Fruit fly (Drosophila melanogaster) whole organism, embryonic: ENCODE measurements around the gene lqf.

Experiments
- Antp ChIP-seq: fragments of 200-800 bp; sonication (Bioruptor generic); optimal IDR thresholded peaks from 3 replicates; lab custom pipeline; 2016; ENCODE audit warnings: missing biosample characterization, missing genetic modification characterization
- Atf3 ChIP-seq: fragments of 200-800 bp; sonication (Bioruptor generic); optimal IDR thresholded peaks from 3 replicates; lab custom pipeline; 2016; ENCODE audit warnings: missing biosample characterization, missing genetic modification characterization
- Atf6 ChIP-seq: fragments of 200-800 bp; sonication (Bioruptor generic); IDR thresholded peaks from 2 replicates; pipeline ENCODE4 v1.3.6; 2022; ENCODE audit warnings: missing biosample characterization, missing genetic modification characterization
- Bgb ChIP-seq: fragments of 200-800 bp; sonication (Bioruptor generic); IDR thresholded peaks from 2 replicates; pipeline ENCODE4 v1.3.6; 2022; ENCODE audit warnings: missing biosample characterization, missing genetic modification characterization; ENCODE audit not compliant: partially characterized antibody
- C15 ChIP-seq: fragments of 200-800 bp; sonication (Bioruptor generic); IDR thresholded peaks from 3 replicates; pipeline ENCODE4 v1.3.6; 2022; ENCODE audit warnings: missing biosample characterization, missing genetic modification characterization
- CG10147 ChIP-seq: fragments of 200-800 bp; sonication (Bioruptor generic); optimal IDR thresholded peaks from 2 replicates; lab custom pipeline; 2019; ENCODE audit warnings: missing biosample characterization, mild to moderate bottlenecking, missing genetic modification characterization, moderate library complexity
- CG10209 ChIP-seq: fragments of 200-800 bp; sonication (Bioruptor generic); optimal IDR thresholded peaks from 3 replicates; lab custom pipeline; 2017; ENCODE audit warnings: missing biosample characterization, mild to moderate bottlenecking, missing genetic modification characterization, missing genetic modification reagents
- CG10543 ChIP-seq: fragments of 200-800 bp; sonication (Bioruptor generic); optimal IDR thresholded peaks from 3 replicates; lab custom pipeline; 2017; ENCODE audit warnings: missing biosample characterization, mild to moderate bottlenecking, missing genetic modification characterization, moderate library complexity
- CG12769 ChIP-seq: fragments of 200-800 bp; sonication (Bioruptor generic); optimal IDR thresholded peaks from 2 replicates; lab custom pipeline; 2019; ENCODE audit warnings: missing biosample characterization, mild to moderate bottlenecking, missing genetic modification characterization, moderate library complexity
- CG15514 ChIP-seq: fragments of 200-800 bp; sonication (Bioruptor generic); optimal IDR thresholded peaks from 3 replicates; lab custom pipeline; 2017; ENCODE audit warnings: missing biosample characterization, missing genetic modification characterization, mild to moderate bottlenecking, moderate library complexity, missing genetic modification reagents
- CG18599 ChIP-seq: fragments of 200-800 bp; sonication (Bioruptor generic); optimal IDR thresholded peaks from 3 replicates; lab custom pipeline; 2017; ENCODE audit warnings: missing biosample characterization, missing genetic modification characterization, mild to moderate bottlenecking, moderate library complexity, missing genetic modification reagents
- CG2116 ChIP-seq: fragments of 200-800 bp; sonication (Bioruptor generic); optimal IDR thresholded peaks from 3 replicates; lab custom pipeline; 2018; ENCODE audit warnings: missing biosample characterization, mild to moderate bottlenecking, missing genetic modification characterization
- CG2889 ChIP-seq: fragments of 200-800 bp; sonication (Bioruptor generic); IDR thresholded peaks from 3 replicates; pipeline ENCODE4 v1.3.6; 2022; ENCODE audit warnings: missing biosample characterization, missing genetic modification characterization
- CG32532 ChIP-seq: fragments of 200-800 bp; sonication (Bioruptor generic); IDR thresholded peaks from 2 replicates; pipeline ENCODE4 v1.3.6; 2022; ENCODE audit warnings: missing biosample characterization, missing genetic modification characterization
- CG34376 ChIP-seq: fragments of 200-800 bp; sonication (Bioruptor generic); optimal IDR thresholded peaks from 2 replicates; lab custom pipeline; 2018; ENCODE audit warnings: missing biosample characterization, mild to moderate bottlenecking, missing genetic modification characterization
- CG4707 ChIP-seq: fragments of 200-800 bp; sonication (Bioruptor generic); optimal IDR thresholded peaks from 2 replicates; lab custom pipeline; 2018; ENCODE audit warnings: missing biosample characterization, mild to moderate bottlenecking, missing genetic modification characterization, moderate library complexity
- CG7839 ChIP-seq: fragments of 200-800 bp; sonication (Bioruptor generic); optimal IDR thresholded peaks from 3 replicates; lab custom pipeline; 2018; ENCODE audit warnings: missing biosample characterization, mild to moderate bottlenecking, missing genetic modification characterization, moderate library complexity
- CG8478 ChIP-seq: fragments of >200 bp; optimal IDR thresholded peaks from 2 replicates; lab custom pipeline; 2018
- CHES-1-like ChIP-seq: fragments of 200-800 bp; sonication (Bioruptor generic); optimal IDR thresholded peaks from 2 replicates; lab custom pipeline; 2016; ENCODE audit warnings: missing biosample characterization, missing genetic modification characterization
- E2f1 ChIP-seq: fragments of 200-800 bp; sonication (Bioruptor generic); IDR thresholded peaks from 2 replicates; pipeline ENCODE4 v1.3.6; 2022; ENCODE audit warnings: missing biosample characterization, missing genetic modification characterization
- GATAe ChIP-seq: fragments of 200-800 bp; sonication (Bioruptor generic); conservative IDR thresholded peaks from 2 replicates; pipeline ENCODE4 v1.3.6; 2022; ENCODE audit warnings: missing biosample characterization, missing genetic modification characterization
- Gug ChIP-seq: fragments of 200-800 bp; sonication (Bioruptor generic); IDR thresholded peaks from 4 replicates; pipeline ENCODE4 v1.3.6; 2022; ENCODE audit warnings: missing biosample characterization, missing genetic modification characterization
- H15 ChIP-seq: fragments of 200-800 bp; sonication (Bioruptor generic); IDR thresholded peaks from 3 replicates; pipeline ENCODE4 v1.3.6; 2022; ENCODE audit warnings: missing biosample characterization, missing genetic modification characterization
- MESR4 ChIP-seq: fragments of 200-800 bp; sonication (Bioruptor generic); optimal IDR thresholded peaks from 2 replicates; lab custom pipeline; 2018; ENCODE audit warnings: missing biosample characterization, mild to moderate bottlenecking, missing genetic modification characterization, moderate library complexity
- NK7.1 ChIP-seq: fragments of 200-800 bp; sonication (Bioruptor generic); optimal IDR thresholded peaks from 3 replicates; lab custom pipeline; 2016; ENCODE audit warnings: missing biosample characterization, missing genetic modification characterization
- Pdp1 ChIP-seq, 2 experiments: fragments of 200-800 bp; sonication (Bioruptor generic); optimal IDR thresholded peaks; 3 replicates each; lab custom pipeline; 2016; ENCODE audit warnings: missing biosample characterization in 2 of 2, missing genetic modification characterization in 2 of 2, mild to moderate bottlenecking in 1 of 2, moderate library complexity in 1 of 2
- Rfx ChIP-seq: fragments of 200-800 bp; sonication (Bioruptor generic); IDR thresholded peaks from 2 replicates; pipeline ENCODE4 v1.3.6; 2022; ENCODE audit warnings: missing biosample characterization, missing genetic modification characterization
- Stat92E ChIP-seq, 3 experiments: fragments of >200 bp in 2 of 3; fragments of 200-800 bp in 1 of 3; sonication (Bioruptor generic) in 1 of 3; optimal IDR thresholded peaks; 2 replicates each; lab custom pipeline; 2017 to 2019; ENCODE audit warnings: missing biosample characterization in 3 of 3, missing genetic modification characterization in 3 of 3, mild to moderate bottlenecking in 1 of 3, moderate library complexity in 1 of 3
- abd-A ChIP-seq: fragments of 200-800 bp; sonication (Bioruptor generic); optimal IDR thresholded peaks from 3 replicates; lab custom pipeline; 2019; ENCODE audit warnings: missing biosample characterization, mild to moderate bottlenecking, missing genetic modification characterization, moderate library complexity
- bcd ChIP-seq: fragments of 200-800 bp; sonication (Bioruptor generic); optimal IDR thresholded peaks from 2 replicates; lab custom pipeline; 2017; ENCODE audit warnings: missing biosample characterization, mild to moderate bottlenecking, missing genetic modification characterization
- bowl ChIP-seq: fragments of 200-800 bp; sonication (Bioruptor generic); IDR thresholded peaks from 2 replicates; pipeline ENCODE4 v1.3.6; 2022; ENCODE audit warnings: missing biosample characterization, missing genetic modification characterization
- cad ChIP-seq: fragments of >200 bp; optimal IDR thresholded peaks from 2 replicates; lab custom pipeline; 2017; ENCODE audit warnings: missing biosample characterization, missing genetic modification characterization
- dm ChIP-seq: fragments of 200-800 bp; sonication (Bioruptor generic); optimal IDR thresholded peaks from 3 replicates; lab custom pipeline; 2016; ENCODE audit warnings: missing biosample characterization, missing genetic modification characterization
- exex ChIP-seq: fragments of 200-800 bp; sonication (Bioruptor generic); optimal IDR thresholded peaks from 4 replicates; lab custom pipeline; 2018; ENCODE audit warnings: missing biosample characterization, mild to moderate bottlenecking, missing genetic modification characterization, moderate library complexity
- ftz-f1 ChIP-seq: fragments of 200-800 bp; sonication (Bioruptor generic); optimal IDR thresholded peaks from 2 replicates; lab custom pipeline; 2016; ENCODE audit warnings: missing biosample characterization, missing genetic modification characterization
- gcm ChIP-seq: fragments of 200-800 bp; sonication (Bioruptor generic); optimal IDR thresholded peaks from 2 replicates; lab custom pipeline; 2019; ENCODE audit warnings: missing biosample characterization, mild to moderate bottlenecking, missing genetic modification characterization, moderate library complexity
- ham ChIP-seq: fragments of 200-800 bp; sonication (Bioruptor generic); IDR thresholded peaks from 2 replicates; pipeline ENCODE4 v1.3.6; 2022; ENCODE audit warnings: missing biosample characterization, missing genetic modification characterization
- hkb ChIP-seq, 2 experiments: fragments of 200-800 bp in 1 of 2; fragments of >200 bp in 1 of 2; sonication (Bioruptor generic) in 1 of 2; IDR thresholded peaks in 1 of 2; optimal IDR thresholded peaks in 1 of 2; 2 replicates each; pipeline versions ENCODE4 v1.3.6 to Lab custom; 2017 to 2022; ENCODE audit warnings: missing biosample characterization in 1 of 2, missing genetic modification characterization in 1 of 2
- ind ChIP-seq: fragments of 200-800 bp; sonication (Bioruptor generic); optimal IDR thresholded peaks from 3 replicates; lab custom pipeline; 2016; ENCODE audit warnings: missing biosample characterization, missing genetic modification characterization
- ken ChIP-seq: fragments of 200-800 bp; sonication (Bioruptor generic); IDR thresholded peaks from 3 replicates; pipeline ENCODE4 v1.3.6; 2022; ENCODE audit warnings: missing biosample characterization, missing genetic modification characterization
- pho ChIP-seq: fragments of 200-800 bp; sonication (Bioruptor generic); optimal IDR thresholded peaks from 2 replicates; lab custom pipeline; 2016; ENCODE audit warnings: missing biosample characterization, missing genetic modification characterization
- rib ChIP-seq: fragments of 200-800 bp; sonication (Bioruptor generic); IDR thresholded peaks from 2 replicates; pipeline ENCODE4 v1.3.6; 2022; ENCODE audit warnings: missing biosample characterization, missing genetic modification characterization
- sc ChIP-seq, 3 experiments: fragments of >200 bp in 2 of 3; fragments of 200-800 bp in 1 of 3; sonication (Bioruptor generic) in 1 of 3; optimal IDR thresholded peaks; 2 replicates in 2 of 3; 3 replicates in 1 of 3; lab custom pipeline; 2017; ENCODE audit warnings: mild to moderate bottlenecking in 1 of 3, missing biosample characterization in 1 of 3, missing genetic modification characterization in 1 of 3, missing genetic modification reagents in 1 of 3
- toy ChIP-seq: fragments of 200-800 bp; sonication (Bioruptor generic); IDR thresholded peaks from 2 replicates; pipeline ENCODE4 v1.3.6; 2022; ENCODE audit warnings: missing biosample characterization, missing genetic modification characterization
- zen2 ChIP-seq: fragments of 200-800 bp; sonication (Bioruptor generic); IDR thresholded peaks from 3 replicates; pipeline ENCODE4 v1.3.6; 2022; ENCODE audit warnings: missing biosample characterization, missing genetic modification characterization; ENCODE audit not compliant: partially characterized antibody
- zfh2 ChIP-seq: fragments of 200-800 bp; sonication (Bioruptor generic); optimal IDR thresholded peaks from 2 replicates; lab custom pipeline; 2016; ENCODE audit warnings: missing biosample characterization, missing genetic modification characterization

The lqf gene

DNA sequence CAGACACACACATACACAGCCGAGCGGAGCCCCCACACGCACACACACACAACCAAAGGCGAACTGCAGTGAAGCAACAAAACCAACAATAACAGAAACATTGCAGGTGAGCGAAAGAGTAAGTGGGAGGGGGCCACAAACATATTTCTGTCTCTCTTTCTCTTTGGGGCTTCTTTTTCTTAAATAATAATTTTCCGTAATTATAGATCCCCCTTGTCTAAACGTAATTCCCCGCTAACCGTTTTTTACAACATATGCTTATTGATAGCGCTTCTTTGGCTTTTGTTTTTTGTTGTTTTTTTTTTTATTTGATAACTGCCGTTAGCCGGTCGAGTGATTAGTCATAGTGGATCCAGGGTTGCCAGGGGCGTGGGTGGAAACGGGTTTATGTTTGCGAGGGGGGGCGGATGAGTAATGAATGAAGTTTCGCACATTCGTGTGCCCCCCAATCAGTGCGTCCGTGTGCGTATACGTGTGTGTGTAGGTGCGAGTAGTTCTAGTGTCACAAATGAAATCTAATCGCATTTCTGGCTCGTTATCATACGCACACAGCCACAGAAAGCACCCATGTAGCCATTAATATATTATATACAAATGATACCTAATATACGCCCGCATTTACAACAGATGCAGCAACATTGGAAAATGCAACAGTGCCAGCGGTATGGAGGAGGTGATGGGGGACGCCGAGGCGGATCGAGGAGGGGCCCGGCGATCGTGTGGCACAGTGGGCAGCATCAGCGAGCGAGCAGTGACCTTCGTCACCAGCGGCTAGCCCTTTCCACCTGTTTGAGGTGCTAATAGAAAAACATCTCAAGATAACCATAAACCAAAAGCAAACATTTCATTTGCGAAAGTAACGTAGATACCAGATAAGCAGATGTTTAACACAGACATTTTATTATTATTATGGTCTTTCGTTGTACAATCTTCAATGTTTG lies 771 bp downstream of the lqf start (continued):
- TF ChIP-seq rib (peak; percentile 68), CG34376 (peak; percentile 6), E2f1 (peak; percentile 37; the same call in 1 of the 2 replicates), GATAe (GFP tag; lab: Robert Waterston, UW) (peak; percentile 94), bcd (GFP tag; lab: Kevin White, UChicago) (peak; percentile 10), bowl (no peak), toy (no peak), pho (GFP tag; lab: Kevin White, UChicago) (peak; percentile 14), CG2889 (0 out of 3 replicates have a peak, but pooled peaks have one; percentile 17), Stat92E (GFP tag; optimal IDR thresholded peaks at IDR 0.05; lab: Kevin White, UChicago) (no peak), MESR4 (GFP tag; lab: Kevin White, UChicago) (peak; percentile 56), CHES-1-like (GFP tag; lab: Kevin White, UChicago) (no peak), CG7839 (peak; percentile 2), hkb (optimal IDR thresholded peaks at IDR 0.05; lab: Kevin White, UChicago) (no peak), hkb (GFP tag; IDR thresholded peaks at IDR 0.05; lab: Robert Waterston, UW) (peak; percentile 9; the same call in 1 of the 2 replicates), Pdp1 (GFP tag; optimal IDR thresholded peaks at IDR 0.05; lab: Kevin White, UChicago) (peak in 1 of 2 experiments; percentile 14), zen2 (GFP tag; lab: Robert Waterston, UW) (0 out of 3 replicates have a peak, but pooled peaks have one; percentile 25), dm (GFP tag; lab: Kevin White, UChicago) (no peak), Bgb (GFP tag; lab: Robert Waterston, UW) (peak; percentile 18; the same call in 1 of the 2 replicates), CG10543 (GFP tag; lab: Kevin White, UChicago) (peak; percentile 63), CG10147 (GFP tag; lab: Kevin White, UChicago) (no peak), C15 (peak; percentile 48; the same call in 1 of the 3 replicates), zfh2 (GFP tag; lab: Kevin White, UChicago) (peak; percentile 3), Atf6 (peak; percentile 47; the same call in 1 of the 2 replicates), cad (GFP tag; lab: Kevin White, UChicago) (no peak), CG10209 (GFP tag; lab: Kevin White, UChicago) (peak; percentile 20), ind (GFP tag; lab: Kevin White, UChicago) (peak; percentile 5), CG18599 (peak; percentile 38), NK7.1 (GFP tag; lab: Kevin White, UChicago) (peak; percentile 25), exex (peak; percentile 79), CG8478 (peak; percentile 80), Antp (peak; percentile 4), CG4707 (GFP tag; lab: Kevin White, UChicago) (peak; percentile 60), gcm (GFP tag; lab: Kevin White, UChicago) (peak; percentile 86), CG32532 (GFP tag; lab: Robert Waterston, UW) (peak; percentile 26; the same call in 1 of the 2 replicates), CG12769 (tag; lab: Kevin White, UChicago) (peak; percentile 25), Rfx (GFP tag; lab: Robert Waterston, UW) (peak; percentile 59; the same call in 1 of the 2 replicates), ftz-f1 (GFP tag; lab: Kevin White, UChicago) (peak; percentile 73), ham (GFP tag; lab: Robert Waterston, UW) (no peak), sc (optimal IDR thresholded peaks at IDR 0.05; lab: Kevin White, UChicago) (no peak), sc (GFP tag; optimal IDR thresholded peaks at IDR 0.05; lab: Kevin White, UChicago) (no peak), abd-A (no peak), Atf3 (no peak), ken (GFP tag; lab: Robert Waterston, UW) (peak; percentile 21; the same call in 1 of the 3 replicates), CG15514 (GFP tag; lab: Kevin White, UChicago) (peak; percentile 0), H15 (GFP tag; lab: Robert Waterston, UW) (0 out of 3 replicates have a peak, but pooled peaks have one; percentile 18), CG2116 (no peak), Gug (peak; percentile 33; the same call in 2 of the 4 replicates)
